Fruit fly (Drosophila melanogaster) whole organism, embryonic: Measurements from ENCODE around the gene sra.
A peak's percentile ranks its signal among the peaks of the same experiment; 100 is the strongest.

Experiments used
- Abd-B ChIP-seq: fragments of 200-800 bp; sonication (Bioruptor generic); optimal IDR thresholded peaks from 2 replicates; lab custom pipeline; 2018; ENCODE audit warnings: missing biosample characterization, mild to moderate bottlenecking, missing genetic modification characterization, moderate library complexity
- Ada2b ChIP-seq: fragments of 200-800 bp; sonication (Bioruptor generic); IDR thresholded peaks from 2 replicates; pipeline ENCODE4 v1.3.6; 2022; ENCODE audit warnings: missing biosample characterization, missing genetic modification characterization
- Bgb ChIP-seq: fragments of 200-800 bp; sonication (Bioruptor generic); IDR thresholded peaks from 2 replicates; pipeline ENCODE4 v1.3.6; 2022; ENCODE audit warnings: missing biosample characterization, missing genetic modification characterization; ENCODE audit not compliant: partially characterized antibody
- CG10654 ChIP-seq: fragments of 200-800 bp; sonication (Bioruptor generic); optimal IDR thresholded peaks from 2 replicates; lab custom pipeline; 2016; ENCODE audit warnings: missing biosample characterization, missing genetic modification characterization
- CG12219 ChIP-seq: fragments of 200-800 bp; sonication (Bioruptor generic); optimal IDR thresholded peaks from 3 replicates; lab custom pipeline; 2018; ENCODE audit warnings: missing biosample characterization, mild to moderate bottlenecking, missing genetic modification characterization
- CG15269 ChIP-seq: fragments of 200-800 bp; sonication (Bioruptor generic); optimal IDR thresholded peaks from 2 replicates; lab custom pipeline; 2018; ENCODE audit warnings: missing biosample characterization, mild to moderate bottlenecking, missing genetic modification characterization, moderate library complexity
- CG1529 ChIP-seq: fragments of 200-800 bp; sonication (Bioruptor generic); optimal IDR thresholded peaks from 3 replicates; lab custom pipeline; 2018; ENCODE audit warnings: missing biosample characterization, missing genetic modification characterization
- CG15696 ChIP-seq: fragments of 200-800 bp; sonication (Bioruptor generic); optimal IDR thresholded peaks from 2 replicates; lab custom pipeline; 2019; ENCODE audit warnings: missing biosample characterization, mild to moderate bottlenecking, missing genetic modification characterization, moderate library complexity
- CG16779 ChIP-seq: fragments of 200-800 bp; sonication (Bioruptor generic); IDR thresholded peaks from 2 replicates; pipeline ENCODE4 v1.3.6; 2022; ENCODE audit warnings: missing biosample characterization, missing genetic modification characterization
- CG16815 ChIP-seq: fragments of 200-800 bp; sonication (Bioruptor generic); optimal IDR thresholded peaks from 3 replicates; lab custom pipeline; 2017; ENCODE audit warnings: missing biosample characterization, mild to moderate bottlenecking, missing genetic modification characterization
- CG2889 ChIP-seq: fragments of 200-800 bp; sonication (Bioruptor generic); IDR thresholded peaks from 3 replicates; pipeline ENCODE4 v1.3.6; 2022; ENCODE audit warnings: missing biosample characterization, missing genetic modification characterization
- CG31441 ChIP-seq: fragments of 200-800 bp; sonication (Bioruptor generic); IDR thresholded peaks from 2 replicates; pipeline ENCODE4 v1.3.6; 2022; ENCODE audit warnings: missing biosample characterization, missing genetic modification characterization
- CG6765 ChIP-seq: fragments of 200-800 bp; sonication (Bioruptor generic); optimal IDR thresholded peaks from 3 replicates; lab custom pipeline; 2017; ENCODE audit warnings: missing biosample characterization, mild to moderate bottlenecking, missing genetic modification characterization
- CG7556 ChIP-seq: fragments of 200-800 bp; sonication (Bioruptor generic); optimal IDR thresholded peaks from 2 replicates; lab custom pipeline; 2017; ENCODE audit warnings: missing biosample characterization, mild to moderate bottlenecking, missing genetic modification characterization
- CG8924 ChIP-seq: fragments of 200-800 bp; optimal IDR thresholded peaks from 3 replicates; lab custom pipeline; 2019; ENCODE audit warnings: missing biosample characterization, mild to moderate bottlenecking, missing genetic modification characterization, moderate library complexity
- D ChIP-seq, 2 experiments: fragments of 200-800 bp in 1 of 2; fragments of >200 bp in 1 of 2; sonication (Bioruptor generic) in 1 of 2; optimal IDR thresholded peaks; 2 replicates in 1 of 2; 3 replicates in 1 of 2; lab custom pipeline; 2017; ENCODE audit warnings: mild to moderate bottlenecking in 1 of 2, missing biosample characterization in 1 of 2, missing genetic modification characterization in 1 of 2, missing genetic modification reagents in 1 of 2
- Deaf1 ChIP-seq: fragments of 200-800 bp; optimal IDR thresholded peaks from 3 replicates; lab custom pipeline; 2019; ENCODE audit warnings: missing biosample characterization, mild to moderate bottlenecking, missing genetic modification characterization, moderate library complexity
- Dll ChIP-seq: fragments of 200-800 bp; sonication (Bioruptor generic); IDR thresholded peaks from 4 replicates; pipeline ENCODE4 v1.3.6; 2022; ENCODE audit warnings: missing biosample characterization, missing genetic modification characterization; ENCODE audit not compliant: partially characterized antibody
- Doc2 ChIP-seq: fragments of 200-800 bp; sonication (Bioruptor generic); IDR thresholded peaks from 2 replicates; pipeline ENCODE4 v1.3.6; 2022; ENCODE audit warnings: missing biosample characterization, missing genetic modification characterization
- Doc3 ChIP-seq: fragments of 200-800 bp; sonication (Bioruptor generic); IDR thresholded peaks from 3 replicates; pipeline ENCODE4 v1.3.6; 2022; ENCODE audit warnings: missing biosample characterization, missing genetic modification characterization; ENCODE audit not compliant: partially characterized antibody
- GATAe ChIP-seq: fragments of 200-800 bp; sonication (Bioruptor generic); conservative IDR thresholded peaks from 2 replicates; pipeline ENCODE4 v1.3.6; 2022; ENCODE audit warnings: missing biosample characterization, missing genetic modification characterization
- Gsc ChIP-seq: fragments of 200-800 bp; sonication (Bioruptor generic); IDR thresholded peaks from 2 replicates; pipeline ENCODE4 v1.3.6; 2022; ENCODE audit warnings: missing biosample characterization, missing genetic modification characterization
- HHEX ChIP-seq: fragments of 200-800 bp; sonication (Bioruptor generic); optimal IDR thresholded peaks from 3 replicates; lab custom pipeline; 2017; ENCODE audit warnings: missing biosample characterization, mild to moderate bottlenecking, missing genetic modification characterization, missing genetic modification reagents
- MESR4 ChIP-seq: fragments of 200-800 bp; sonication (Bioruptor generic); optimal IDR thresholded peaks from 2 replicates; lab custom pipeline; 2018; ENCODE audit warnings: missing biosample characterization, mild to moderate bottlenecking, missing genetic modification characterization, moderate library complexity
- Mad ChIP-seq: fragments of 200-800 bp; sonication (Bioruptor generic); optimal IDR thresholded peaks from 2 replicates; lab custom pipeline; 2016; ENCODE audit warnings: missing biosample characterization, missing genetic modification characterization
- Max ChIP-seq: fragments of 200-800 bp; sonication (Bioruptor generic); optimal IDR thresholded peaks from 2 replicates; lab custom pipeline; 2016; ENCODE audit warnings: missing biosample characterization, mild to moderate bottlenecking, missing genetic modification characterization
- NC2α ChIP-seq: fragments of 200-800 bp; sonication (Bioruptor generic); optimal IDR thresholded peaks from 2 replicates; lab custom pipeline; 2016; ENCODE audit warnings: missing biosample characterization, missing genetic modification characterization
- NFAT ChIP-seq: fragments of 200-800 bp; sonication (Bioruptor generic); IDR thresholded peaks from 2 replicates; pipeline ENCODE4 v1.3.6; 2022; ENCODE audit warnings: missing biosample characterization, missing genetic modification characterization
- Nf-YA ChIP-seq: fragments of 200-800 bp; sonication (Bioruptor generic); IDR thresholded peaks from 2 replicates; pipeline ENCODE4 v1.3.6; 2022; ENCODE audit warnings: missing biosample characterization, missing genetic modification characterization
- NfI ChIP-seq: fragments of 200-800 bp; sonication (Bioruptor generic); optimal IDR thresholded peaks from 3 replicates; lab custom pipeline; 2018; ENCODE audit warnings: missing biosample characterization, mild to moderate bottlenecking, missing genetic modification characterization, moderate library complexity
- Poxn ChIP-seq: fragments of 200-800 bp; sonication (Bioruptor generic); IDR thresholded peaks from 2 replicates; pipeline ENCODE4 v1.3.6; 2022; ENCODE audit warnings: missing biosample characterization, missing genetic modification characterization
- Sox100B ChIP-seq: fragments of 200-800 bp; sonication (Bioruptor generic); optimal IDR thresholded peaks from 3 replicates; lab custom pipeline; 2018; ENCODE audit warnings: missing biosample characterization, mild to moderate bottlenecking, missing genetic modification characterization
- ci ChIP-seq: fragments of 200-800 bp; sonication (Bioruptor generic); IDR thresholded peaks from 3 replicates; pipeline ENCODE4 v1.3.6; 2022; ENCODE audit warnings: missing biosample characterization, missing genetic modification characterization
- en ChIP-seq: fragments of 200-800 bp; sonication (Bioruptor generic); optimal IDR thresholded peaks from 2 replicates; lab custom pipeline; 2016; ENCODE audit warnings: missing biosample characterization, missing genetic modification characterization
- exex ChIP-seq: fragments of 200-800 bp; sonication (Bioruptor generic); optimal IDR thresholded peaks from 4 replicates; lab custom pipeline; 2018; ENCODE audit warnings: missing biosample characterization, mild to moderate bottlenecking, missing genetic modification characterization, moderate library complexity
- fd3F ChIP-seq: fragments of 200-800 bp; sonication (Bioruptor generic); optimal IDR thresholded peaks from 2 replicates; lab custom pipeline; 2018; ENCODE audit warnings: missing biosample characterization, mild to moderate bottlenecking, missing genetic modification characterization, moderate library complexity
- ham ChIP-seq: fragments of 200-800 bp; sonication (Bioruptor generic); IDR thresholded peaks from 2 replicates; pipeline ENCODE4 v1.3.6; 2022; ENCODE audit warnings: missing biosample characterization, missing genetic modification characterization
- odd ChIP-seq: fragments of 200-800 bp; sonication (Bioruptor generic); optimal IDR thresholded peaks from 2 replicates; lab custom pipeline; 2017; ENCODE audit warnings: missing biosample characterization, mild to moderate bottlenecking, missing genetic modification characterization
- p53 ChIP-seq: fragments of 200-800 bp; sonication (Bioruptor generic); optimal IDR thresholded peaks from 2 replicates; lab custom pipeline; 2016; ENCODE audit warnings: missing biosample characterization, missing genetic modification characterization
- pb ChIP-seq: fragments of 200-800 bp; sonication (Bioruptor generic); optimal IDR thresholded peaks from 3 replicates; lab custom pipeline; 2016; ENCODE audit warnings: missing biosample characterization, missing genetic modification characterization
- pho ChIP-seq: fragments of 200-800 bp; sonication (Bioruptor generic); optimal IDR thresholded peaks from 2 replicates; lab custom pipeline; 2016; ENCODE audit warnings: missing biosample characterization, missing genetic modification characterization
- row ChIP-seq: fragments of 200-800 bp; sonication (Bioruptor generic); IDR thresholded peaks from 3 replicates; pipeline ENCODE4 v1.3.6; 2022; ENCODE audit warnings: missing biosample characterization, missing genetic modification characterization
- sens ChIP-seq: fragments of 200-800 bp; sonication (Bioruptor generic); peaks from one replicate; lab custom pipeline; 2016; ENCODE audit warnings: missing biosample characterization, missing genetic modification characterization
- shn ChIP-seq: fragments of 200-800 bp; sonication (Bioruptor generic); optimal IDR thresholded peaks from 3 replicates; lab custom pipeline; 2016; ENCODE audit warnings: missing biosample characterization, missing genetic modification characterization
- tap ChIP-seq: fragments of 200-800 bp; optimal IDR thresholded peaks from 3 replicates; lab custom pipeline; 2019; ENCODE audit warnings: missing biosample characterization, mild to moderate bottlenecking, missing genetic modification characterization, moderate library complexity
- tll ChIP-seq, 2 experiments: fragments of 200-800 bp in 1 of 2; fragments of >200 bp in 1 of 2; sonication (Bioruptor generic) in 1 of 2; optimal IDR thresholded peaks; 2 replicates each; lab custom pipeline; 2017 to 2019; ENCODE audit warnings: missing biosample characterization in 2 of 2, missing genetic modification characterization in 2 of 2, mild to moderate bottlenecking in 1 of 2, moderate library complexity in 1 of 2
- trh ChIP-seq: fragments of 200-800 bp; sonication (Bioruptor generic); optimal IDR thresholded peaks from 2 replicates; lab custom pipeline; 2016; ENCODE audit warnings: missing biosample characterization, missing genetic modification characterization
- vfl ChIP-seq: fragments of 200-800 bp; sonication (Bioruptor generic); optimal IDR thresholded peaks from 2 replicates; lab custom pipeline; 2016; ENCODE audit warnings: missing biosample characterization, missing genetic modification characterization
- zfh1 ChIP-seq: fragments of 200-800 bp; sonication (Bioruptor generic); IDR thresholded peaks from 3 replicates; pipeline ENCODE4 v1.3.6; 2022; ENCODE audit warnings: missing biosample characterization, missing genetic modification characterization

Gene sra

dm6 chr3R:16217368-16217767 lies 30.6 kb downstream of the sra start (continued):
- TF ChIP-seq ham (GFP tag; lab: Robert Waterston, UW) (no peak), Dll (GFP tag; lab: Robert Waterston, UW) (no peak), shn (GFP tag; lab: Kevin White, UChicago) (no peak), NC2α (no peak), Mad (GFP tag; lab: Kevin White, UChicago) (no peak), D (optimal IDR thresholded peaks at IDR 0.05; lab: Kevin White, UChicago) (no peak), D (GFP tag; optimal IDR thresholded peaks at IDR 0.05; lab: Kevin White, UChicago) (no peak), CG31441 (GFP tag; lab: Robert Waterston, UW) (0 out of 2 replicates have a peak, but pooled peaks have one; percentile 16), HHEX (no peak), CG7556 (peak; percentile 0), Ada2b (no peak), pho (GFP tag; lab: Kevin White, UChicago) (no peak), Sox100B (GFP tag; lab: Kevin White, UChicago) (peak; percentile 8), ci (GFP tag; lab: Robert Waterston, UW) (no peak), Nf-YA (GFP tag; lab: Robert Waterston, UW) (no peak), vfl (GFP tag; lab: Kevin White, UChicago) (no peak), Doc2 (GFP tag; lab: Robert Waterston, UW) (no peak)

- TF ChIP-seq Ada2b (no peak), Max (GFP tag; lab: Kevin White, UChicago) (no peak), Bgb (GFP tag; lab: Robert Waterston, UW) (no peak), trh (no peak), p53 (no peak), CG1529 (GFP tag; lab: Kevin White, UChicago) (no peak), CG15696 (tag; lab: Kevin White, UChicago) (no peak), NfI (no peak), exex (tag; lab: Kevin White, UChicago) (no peak), Doc3 (GFP tag; lab: Robert Waterston, UW) (0 out of 3 replicates have a peak, but pooled peaks have one; percentile 30), MESR4 (no peak), CG12219 (GFP tag; lab: Kevin White, UChicago) (no peak), row (GFP tag; lab: Robert Waterston, UW) (no peak), Deaf1 (tag; lab: Kevin White, UChicago) (no peak), CG2889 (GFP tag; lab: Robert Waterston, UW) (no peak), tap (tag; lab: Kevin White, UChicago) (no peak), tll (GFP tag; optimal IDR thresholded peaks at IDR 0.05; lab: Kevin White, UChicago) (no peak), zfh1 (0 out of 3 replicates have a peak, but pooled peaks have one; percentile 18), Poxn (GFP tag; lab: Robert Waterston, UW) (no peak), CG8924 (tag; lab: Kevin White, UChicago) (no peak), Gsc (GFP tag; lab: Robert Waterston, UW) (no peak), odd (no peak), CG6765 (no peak), CG16815 (GFP tag; lab: Kevin White, UChicago) (no peak), GATAe (GFP tag; lab: Robert Waterston, UW) (no peak), NFAT (no peak), Abd-B (GFP tag; lab: Kevin White, UChicago) (no peak), pb (GFP tag; lab: Kevin White, UChicago) (no peak), fd3F (GFP tag; lab: Kevin White, UChicago) (no peak), CG16779 (GFP tag; lab: Robert Waterston, UW) (0 out of 2 replicates have a peak, but pooled peaks have one; percentile 11), CG10654 (GFP tag; lab: Kevin White, UChicago) (no peak), en (GFP tag; lab: Kevin White, UChicago) (no peak), CG15269 (tag; lab: Kevin White, UChicago) (no peak), sens (GFP tag; lab: Kevin White, UChicago) (peak; percentile 17)
Measured at dm6 chr3R:16218251-16219030, 31.6 kb downstream of the sra start.
